Fruit fly (Drosophila melanogaster): ENCODE data around the gene Vha13.
A peak's percentile ranks its signal among the peaks of the same experiment; 100 is the strongest.

Vha13 gene

DNA sequence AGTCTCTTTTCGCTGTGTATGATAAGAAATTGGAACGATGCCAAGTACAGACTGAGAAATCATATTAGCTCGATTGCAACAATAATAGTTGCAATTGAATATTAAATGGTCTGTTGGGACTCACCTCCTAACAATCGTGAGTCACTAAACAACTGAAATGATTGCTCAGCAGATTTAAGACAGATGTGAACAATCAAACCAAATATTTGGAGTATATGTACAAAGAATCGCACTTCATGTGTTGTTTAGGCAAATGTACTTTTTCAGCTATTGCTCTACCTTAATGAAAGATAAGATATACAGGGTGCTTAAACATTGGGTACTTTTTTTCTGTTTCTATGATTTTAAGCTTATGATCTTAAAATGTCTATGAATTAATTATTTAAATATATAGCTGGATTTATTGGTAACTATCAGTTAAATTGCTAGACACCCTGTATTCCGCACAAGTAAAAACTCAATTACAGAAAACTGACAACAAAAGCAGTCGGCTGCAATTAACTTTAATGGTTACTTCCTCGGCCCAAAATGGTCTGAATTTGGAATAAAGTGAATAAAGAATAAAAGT is 2.6 kb downstream of the Vha13 start (continued):
- peak; percentile 5 for TF ChIP-seq pros (GFP tag; optimal IDR thresholded peaks at IDR 0.05)
- peak; percentile 52 for TF ChIP-seq maf-S (GFP tag; optimal IDR thresholded peaks at IDR 0.05)
- peak; percentile 92 for TF ChIP-seq CG11504 (tag; optimal IDR thresholded peaks at IDR 0.05)
- peak; percentile 73 for TF ChIP-seq ap (GFP tag; IDR thresholded peaks at IDR 0.05)
- peak; percentile 31 for TF ChIP-seq jumu (GFP tag; optimal IDR thresholded peaks at IDR 0.05)
- TF ChIP-seq ftz-f1 (GFP tag; optimal IDR thresholded peaks at IDR 0.05), result no peak
- no peak for TF ChIP-seq dimm (GFP tag; IDR thresholded peaks at IDR 0.05)
- TF ChIP-seq CG18619 (GFP tag; optimal IDR thresholded peaks at IDR 0.05), result peak; percentile 77
- TF ChIP-seq CG9727 (GFP tag; optimal IDR thresholded peaks at IDR 0.05), result peak; percentile 85
- peak; percentile 82; the same call in 2 of the 3 replicates for TF ChIP-seq C15 (GFP tag; IDR thresholded peaks at IDR 0.05)
- no peak for TF ChIP-seq dm (GFP tag; optimal IDR thresholded peaks at IDR 0.05)
- peak; percentile 91 for TF ChIP-seq dysf (GFP tag; IDR thresholded peaks at IDR 0.05)
- peak; percentile 96 for TF ChIP-seq PHDP (tag; optimal IDR thresholded peaks at IDR 0.05)
- peak; percentile 57; the same call in 2 of the 3 replicates for TF ChIP-seq sr (GFP tag; IDR thresholded peaks at IDR 0.05)
- TF ChIP-seq CG11696 (GFP tag; IDR thresholded peaks at IDR 0.05), result peak; percentile 90
- TF ChIP-seq CG13775 (GFP tag; optimal IDR thresholded peaks at IDR 0.05), result peak; percentile 76
- TF ChIP-seq nmo (GFP tag; optimal IDR thresholded peaks at IDR 0.05), result peak; percentile 81
- TF ChIP-seq knrl (GFP tag; IDR thresholded peaks at IDR 0.05; ENCODE audit: partially characterized antibody), result no peak
- no peak for TF ChIP-seq Scr (GFP tag; IDR thresholded peaks at IDR 0.05; ENCODE audit: partially characterized antibody)
- TF ChIP-seq repo (GFP tag; optimal IDR thresholded peaks at IDR 0.05), result no peak
- TF ChIP-seq grau (tag; optimal IDR thresholded peaks at IDR 0.05), result peak; percentile 90
- TF ChIP-seq CG10979 (tag; optimal IDR thresholded peaks at IDR 0.05), result peak; percentile 88
- peak; percentile 45 for TF ChIP-seq jing (GFP tag; optimal IDR thresholded peaks at IDR 0.05)
- peak; percentile 83 for TF ChIP-seq Ssrp (tag; optimal IDR thresholded peaks at IDR 0.05)
- TF ChIP-seq stc (GFP tag; IDR thresholded peaks at IDR 0.05), result peak; percentile 92
- peak; percentile 59; the same call in 1 of the 2 replicates for TF ChIP-seq Poxn (GFP tag; IDR thresholded peaks at IDR 0.05)
- TF ChIP-seq CG12071 (GFP tag; optimal IDR thresholded peaks at IDR 0.05), result peak; percentile 74
- peak; percentile 89 for TF ChIP-seq CoRest (tag; optimal IDR thresholded peaks at IDR 0.05)
- TF ChIP-seq CG6765 (GFP tag; optimal IDR thresholded peaks at IDR 0.05), result peak; percentile 85
- TF ChIP-seq Tbp (GFP tag; optimal IDR thresholded peaks at IDR 0.05), result no peak
- TF ChIP-seq chn (GFP tag; optimal IDR thresholded peaks at IDR 0.05), result no peak
- peak; percentile 63; the same call in 1 of the 2 replicates for TF ChIP-seq CG14667 (GFP tag; IDR thresholded peaks at IDR 0.05)
- TF ChIP-seq CG32767 (GFP tag; IDR thresholded peaks at IDR 0.05), result peak; percentile 84
- TF ChIP-seq GATAe (GFP tag; conservative IDR thresholded peaks at IDR 0.05), result peak; percentile 74
- TF ChIP-seq bsh (GFP tag; optimal IDR thresholded peaks at IDR 0.05), result peak in 1 of 2 experiments; percentile 92
- TF ChIP-seq CG18476 (GFP tag; optimal IDR thresholded peaks at IDR 0.05), result peak; percentile 62
- TF ChIP-seq Ets65A (GFP tag), result peak; percentile 76
- no peak for TF ChIP-seq inv (GFP tag; IDR thresholded peaks at IDR 0.05; ENCODE audit: partially characterized antibody)
- TF ChIP-seq CG16813 (GFP tag; IDR thresholded peaks at IDR 0.05; ENCODE audit: partially characterized antibody), result no peak
- peak; percentile 53 for TF ChIP-seq CG12942 (GFP tag; optimal IDR thresholded peaks at IDR 0.05)
- TF ChIP-seq br (optimal IDR thresholded peaks at IDR 0.05), result no peak
- TF ChIP-seq CG34376 (GFP tag; optimal IDR thresholded peaks at IDR 0.05), result peak; percentile 65
- TF ChIP-seq B-H2 (GFP tag; optimal IDR thresholded peaks at IDR 0.05), result peak; percentile 74
- TF ChIP-seq CG17328 (GFP tag; IDR thresholded peaks at IDR 0.05), result peak; percentile 89
- TF ChIP-seq wor (GFP tag; IDR thresholded peaks at IDR 0.05), result peak; percentile 55
- peak; percentile 65 for TF ChIP-seq ssp (GFP tag; IDR thresholded peaks at IDR 0.05)
- TF ChIP-seq gcm2 (GFP tag; optimal IDR thresholded peaks at IDR 0.05), result no peak
- TF ChIP-seq luna (GFP tag; optimal IDR thresholded peaks at IDR 0.05), result peak; percentile 4
- peak; percentile 91 for TF ChIP-seq Blimp-1 (GFP tag; optimal IDR thresholded peaks at IDR 0.05)
- peak; percentile 87 for TF ChIP-seq CG6689 (GFP tag; IDR thresholded peaks at IDR 0.05)
- TF ChIP-seq ERR (GFP tag; optimal IDR thresholded peaks at IDR 0.05), result peak; percentile 31
